Fruit fly (Drosophila melanogaster): ENCODE measurements around the gene Ant2.

Gene Ant2

dm6 chrX:10738835-10739371 is 47.8 kb downstream of the Ant2 start (continued):
- TF ChIP-seq Lpt (GFP tag; optimal IDR thresholded peaks at IDR 0.05) (no peak), CG6854 (GFP tag; optimal IDR thresholded peaks at IDR 0.05) (peak; percentile 4), CG32006 (GFP tag; optimal IDR thresholded peaks at IDR 0.05) (no peak), Eip93F (GFP tag; optimal IDR thresholded peaks at IDR 0.05) (no peak), Gug (GFP tag; IDR thresholded peaks at IDR 0.05) (0 out of 2 replicates have a peak, but pooled peaks have one; percentile 20), CG8319 (GFP tag; optimal IDR thresholded peaks at IDR 0.05) (no peak), CG11762 (GFP tag; optimal IDR thresholded peaks at IDR 0.05; ENCODE audit: insufficient read depth) (no peak), CG8119 (GFP tag; IDR thresholded peaks at IDR 0.05) (peak; percentile 49; the same call in 2 of the 3 replicates)

dm6 chrX:10738151-10738430 is 48.6 kb downstream of the Ant2 start:
- TF ChIP-seq CG11902 (GFP tag; optimal IDR thresholded peaks at IDR 0.05) = no peak
- no peak for TF ChIP-seq Eip78C (GFP tag)
- no peak for TF ChIP-seq achi (GFP tag; optimal IDR thresholded peaks at IDR 0.05)
- no peak for TF ChIP-seq spab (GFP tag; optimal IDR thresholded peaks at IDR 0.05)
- TF ChIP-seq Hr4 (GFP tag; optimal IDR thresholded peaks at IDR 0.05) = no peak
- TF ChIP-seq OdsH (GFP tag; optimal IDR thresholded peaks at IDR 0.05) = no peak
- no peak for TF ChIP-seq CG31627 (GFP tag; optimal IDR thresholded peaks at IDR 0.05)
- TF ChIP-seq dac (GFP tag; optimal IDR thresholded peaks at IDR 0.05) = no peak
- TF ChIP-seq Ets21C (GFP tag; optimal IDR thresholded peaks at IDR 0.05) = no peak
- no peak for TF ChIP-seq Hr38 (GFP tag; optimal IDR thresholded peaks at IDR 0.05)
- TF ChIP-seq lz (GFP tag; optimal IDR thresholded peaks at IDR 0.05) = no peak
- TF ChIP-seq pdm3 (GFP tag; optimal IDR thresholded peaks at IDR 0.05) = no peak

- TF ChIP-seq Sox14 (GFP tag; optimal IDR thresholded peaks at IDR 0.05) (peak; percentile 83), CG8632 (GFP tag; optimal IDR thresholded peaks at IDR 0.05) (peak; percentile 53), Eip93F (GFP tag; optimal IDR thresholded peaks at IDR 0.05) (no peak), CG6854 (GFP tag; optimal IDR thresholded peaks at IDR 0.05) (no peak), CG9139 (GFP tag; optimal IDR thresholded peaks at IDR 0.05) (peak; percentile 3), Ets21C (GFP tag; optimal IDR thresholded peaks at IDR 0.05) (peak; percentile 21), CG32006 (GFP tag; optimal IDR thresholded peaks at IDR 0.05) (peak; percentile 92), CG10631 (GFP tag; optimal IDR thresholded peaks at IDR 0.05) (peak; percentile 86), CG6276 (GFP tag; optimal IDR thresholded peaks at IDR 0.05) (peak; percentile 89), Gug (GFP tag; IDR thresholded peaks at IDR 0.05) (peak; percentile 87), CG4318 (GFP tag; optimal IDR thresholded peaks at IDR 0.05) (peak; percentile 89), CG34406 (GFP tag; optimal IDR thresholded peaks at IDR 0.05) (peak; percentile 59), ss (GFP tag; optimal IDR thresholded peaks at IDR 0.05) (peak; percentile 11 to 52), achi (GFP tag; optimal IDR thresholded peaks at IDR 0.05) (peak; percentile 78), CG16779 (tag; optimal IDR thresholded peaks at IDR 0.05) (peak; percentile 36), vri (GFP tag; optimal IDR thresholded peaks at IDR 0.05) (peak; percentile 19), CG8119 (GFP tag; IDR thresholded peaks at IDR 0.05) (peak; percentile 88), cyc (GFP tag; optimal IDR thresholded peaks at IDR 0.05) (peak; percentile 55), Ets96B (tag; optimal IDR thresholded peaks at IDR 0.05) (peak; percentile 69), dac (GFP tag; optimal IDR thresholded peaks at IDR 0.05) (peak; percentile 77), CG6808 (GFP tag; optimal IDR thresholded peaks at IDR 0.05) (peak; percentile 31), CG11294 (GFP tag; IDR thresholded peaks at IDR 0.05) (peak; percentile 83), esn (GFP tag; optimal IDR thresholded peaks at IDR 0.05) (peak; percentile 74), CG3919 (GFP tag; optimal IDR thresholded peaks at IDR 0.05) (peak; percentile 74), Hr38 (GFP tag; optimal IDR thresholded peaks at IDR 0.05) (no peak), CG6163 (GFP tag; IDR thresholded peaks at IDR 0.05) (peak; percentile 93), topi (GFP tag; optimal IDR thresholded peaks at IDR 0.05) (peak; percentile 68), CG7368 (GFP tag; optimal IDR thresholded peaks at IDR 0.05) (peak; percentile 40), fd59A (GFP tag; optimal IDR thresholded peaks at IDR 0.05) (peak; percentile 34), Hr4 (GFP tag; optimal IDR thresholded peaks at IDR 0.05) (peak; percentile 89), CG1621 (tag; optimal IDR thresholded peaks at IDR 0.05) (peak; percentile 69), net (GFP tag; optimal IDR thresholded peaks at IDR 0.05) (peak; percentile 69), CG6792 (GFP tag; optimal IDR thresholded peaks at IDR 0.05) (peak; percentile 50), Blimp-1 (GFP tag; optimal IDR thresholded peaks at IDR 0.05) (no peak), fkh (GFP tag; optimal IDR thresholded peaks at IDR 0.05) (peak; percentile 3), eg (GFP tag; IDR thresholded peaks at IDR 0.05) (peak; percentile 92)
Measured at dm6 chrX:10737422-10738150, 49.1 kb downstream of the Ant2 start.

Measured in whole organism, prepupa.